Worm (Caenorhabditis elegans): ENCODE results near the gene T05B4.10.

T05B4.10 gene

ce11 chrV:4162922-4163321, 42.4 kb upstream of the T05B4.10 start, which contains the start of gene Y45G5AM.4:
TSS of gene Y45G5AM.4 (plus strand) at chrV:4163222.
- TF ChIP-seq sptf-1 (tag; optimal IDR thresholded peaks at IDR 0.05): no peak

ce11 chrV:4160086-4160485, 39.6 kb upstream of the T05B4.10 start, which contains the start of gene Y45G5AM.5:
TSS of gene Y45G5AM.5 (plus strand) at chrV:4160386.
- TF ChIP-seq mep-1 (tag; optimal IDR thresholded peaks at IDR 0.05) (no peak), zip-8 (tag; optimal IDR thresholded peaks at IDR 0.05) (peak; percentile 64)

DNA sequence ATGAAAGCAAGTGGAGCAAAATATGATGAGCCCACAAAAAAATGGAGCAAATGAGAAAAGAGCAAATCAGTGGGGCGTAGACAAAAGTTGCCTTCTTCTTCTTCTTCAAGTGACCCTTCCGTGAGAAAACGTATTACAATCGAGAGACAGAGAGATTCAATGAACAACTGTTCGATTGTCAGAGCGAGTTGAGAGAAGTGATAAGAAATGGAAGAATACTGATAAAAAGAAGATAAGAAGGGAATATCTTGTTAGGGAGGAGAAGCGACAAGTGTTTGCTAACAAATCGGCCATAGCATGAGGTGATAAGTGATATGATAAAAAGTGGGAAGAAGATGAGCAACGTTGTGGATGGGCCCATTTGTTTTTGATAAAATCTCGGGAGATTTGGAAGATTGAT, 36.8 kb upstream of the T05B4.10 start:
- TF ChIP-seq hlh-1 (tag; optimal IDR thresholded peaks at IDR 0.05) (peak; percentile 99), flh-1 (GFP tag; optimal IDR thresholded peaks at IDR 0.05) (no peak), unc-62 (GFP tag; optimal IDR thresholded peaks at IDR 0.05) (peak; percentile 89), ceh-43 (GFP tag; optimal IDR thresholded peaks at IDR 0.05) (no peak), unc-120 (tag; optimal IDR thresholded peaks at IDR 0.05; ENCODE audit: poor library complexity, severe bottlenecking) (peak; percentile 85)

DNA sequence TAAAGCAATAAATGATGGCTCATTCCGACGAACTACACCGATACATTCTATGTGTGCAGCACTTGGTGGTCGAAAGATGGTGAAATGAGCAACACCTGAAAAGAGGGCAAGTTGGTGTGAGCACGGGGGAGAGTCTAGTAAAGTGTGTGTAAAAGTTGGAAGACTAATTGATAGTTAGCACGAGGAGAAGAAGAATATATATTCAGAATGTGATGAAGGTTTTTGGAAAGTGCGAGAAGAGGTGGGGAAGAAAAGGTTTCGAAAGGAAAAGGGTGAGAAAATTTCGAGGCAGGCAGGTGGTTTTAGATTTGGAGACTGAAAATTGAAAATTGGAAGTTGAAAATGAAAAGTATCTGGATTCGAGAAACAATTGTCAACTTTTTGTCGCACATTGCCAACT, 31.7 kb upstream of the T05B4.10 start, which contains the start of gene Y45G5AM.6:
TSS of gene Y45G5AM.6 (minus strand) at position 101 of the 400 bp plus-strand sequence.
- TF ChIP-seq unc-39 (tag; optimal IDR thresholded peaks at IDR 0.05): no peak
- no peak for TF ChIP-seq lin-32 (GFP tag; optimal IDR thresholded peaks at IDR 0.05)
- no peak for TF ChIP-seq lsy-2 (tag; optimal IDR thresholded peaks at IDR 0.05)
- TF ChIP-seq blmp-1 (tag; optimal IDR thresholded peaks at IDR 0.05): no peak
- TF ChIP-seq nhr-76 (tag; optimal IDR thresholded peaks at IDR 0.05): no peak
- TF ChIP-seq nhr-12 (tag; optimal IDR thresholded peaks at IDR 0.05): no peak
- no peak for TF ChIP-seq mls-2 (tag; optimal IDR thresholded peaks at IDR 0.05)

- TF ChIP-seq snpc-4 (tag; optimal IDR thresholded peaks at IDR 0.05) (no peak), flh-1 (GFP tag; optimal IDR thresholded peaks at IDR 0.05) (no peak), ceh-43 (GFP tag; optimal IDR thresholded peaks at IDR 0.05) (no peak), nhr-28 (tag; optimal IDR thresholded peaks at IDR 0.05) (no peak), unc-62 (GFP tag; optimal IDR thresholded peaks at IDR 0.05) (no peak)
These were observed 30.9 kb upstream of the T05B4.10 start for ce11 chrV:4151400-4151799.

DNA sequence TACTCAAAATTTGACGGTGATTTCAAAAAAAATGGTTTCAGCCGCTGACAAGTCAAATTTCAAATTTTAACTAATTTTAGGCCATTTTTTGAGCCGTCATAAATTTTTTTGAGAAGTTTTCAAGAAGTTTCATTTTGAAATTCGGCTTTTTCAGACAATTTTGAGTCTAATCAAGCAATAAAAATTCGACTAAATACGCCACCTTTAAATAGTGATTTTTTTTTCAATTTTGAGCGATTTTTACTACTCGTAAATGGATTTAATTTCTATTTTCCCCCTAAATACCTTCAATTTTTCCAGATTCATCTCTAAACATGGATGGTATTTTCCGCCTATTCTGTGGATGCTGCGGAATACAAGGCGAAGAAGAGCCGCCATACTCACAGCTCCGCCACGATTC, 23.7 kb upstream of the T05B4.10 start, which contains the start of gene Y45G5AL.1:
TSS of gene Y45G5AL.1 (plus strand) at position 301 of the 400 bp plus-strand sequence.
- TF ChIP-seq nhr-2 (tag; optimal IDR thresholded peaks at IDR 0.05) (no peak), cnd-1 (tag; optimal IDR thresholded peaks at IDR 0.05) (no peak)

ce11 chrV:4143034-4143433, 22.5 kb upstream of the T05B4.10 start:
- no peak for TF ChIP-seq nhr-2 (tag; optimal IDR thresholded peaks at IDR 0.05)
- TF ChIP-seq bed-3 (GFP tag; optimal IDR thresholded peaks at IDR 0.05): peak; percentile 32
- TF ChIP-seq ceh-39 (tag; optimal IDR thresholded peaks at IDR 0.05): peak; percentile 32
- TF ChIP-seq nhr-76 (tag; optimal IDR thresholded peaks at IDR 0.05): no peak
- TF ChIP-seq nhr-237 (tag; optimal IDR thresholded peaks at IDR 0.05): peak; percentile 9
- peak; percentile 35 for TF ChIP-seq lsy-2 (tag; optimal IDR thresholded peaks at IDR 0.05)
- peak; percentile 70 for TF ChIP-seq ces-1 (GFP tag; optimal IDR thresholded peaks at IDR 0.05)
- TF ChIP-seq mep-1 (tag; optimal IDR thresholded peaks at IDR 0.05): peak; percentile 39

ce11 chrV:4138688-4139087, 18.2 kb upstream of the T05B4.10 start, which contains the start of gene lgc-29:
TSS of gene lgc-29 (plus strand) at chrV:4138988.
- TF ChIP-seq nhr-28 (tag; optimal IDR thresholded peaks at IDR 0.05): no peak
- TF ChIP-seq ceh-39 (tag; optimal IDR thresholded peaks at IDR 0.05): no peak
- TF ChIP-seq unc-62 (GFP tag; optimal IDR thresholded peaks at IDR 0.05): no peak
- TF ChIP-seq unc-39 (tag; optimal IDR thresholded peaks at IDR 0.05): no peak
- TF ChIP-seq mls-2 (tag; optimal IDR thresholded peaks at IDR 0.05): no peak
- TF ChIP-seq ceh-83 (GFP tag; optimal IDR thresholded peaks at IDR 0.05): no peak
- no peak for TF ChIP-seq pha-4 (tag; optimal IDR thresholded peaks at IDR 0.05)
- no peak for TF ChIP-seq lsy-2 (tag; optimal IDR thresholded peaks at IDR 0.05)
- no peak for TF ChIP-seq ham-2 (GFP tag; optimal IDR thresholded peaks at IDR 0.05)
- TF ChIP-seq nhr-237 (tag; optimal IDR thresholded peaks at IDR 0.05): no peak
